Worm (Caenorhabditis elegans): ENCODE data around the gene Y60A3A.8.

DNA sequence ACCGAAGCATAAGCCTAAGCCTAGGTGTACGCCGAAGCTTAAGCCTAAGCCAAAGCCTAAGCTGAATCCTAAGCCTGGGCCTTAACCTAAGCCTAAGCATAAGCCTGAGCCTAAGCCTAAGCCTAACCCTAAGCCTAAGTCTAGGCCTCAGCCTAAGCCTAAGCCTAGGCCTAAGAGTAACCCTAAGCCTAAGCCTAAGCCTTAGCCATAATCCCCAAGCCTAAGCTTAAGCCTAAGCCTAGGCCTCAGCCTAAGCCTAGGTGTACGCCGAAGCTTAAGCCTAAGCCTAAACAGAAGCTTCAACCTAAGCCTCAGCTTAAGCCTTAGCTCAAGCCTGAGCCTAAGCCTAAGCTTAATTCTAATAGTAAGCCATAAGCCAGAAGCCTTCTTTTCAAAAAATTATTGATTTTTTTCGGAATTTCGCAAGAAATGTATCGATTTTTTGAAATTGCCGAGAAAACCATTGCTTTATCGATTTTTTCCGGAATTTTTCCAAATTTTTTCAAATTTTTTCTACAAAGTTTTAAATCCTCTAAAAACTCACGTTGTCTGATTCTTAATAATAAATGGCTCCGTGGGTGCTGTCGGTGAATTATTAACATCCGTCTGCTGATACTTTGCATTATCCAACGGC is 48.5 kb downstream of the Y60A3A.8 start:
- no peak for TF ChIP-seq skn-1 (tag; optimal IDR thresholded peaks at IDR 0.05)
- TF ChIP-seq lin-35 (GFP tag; optimal IDR thresholded peaks at IDR 0.05), result no peak
- no peak for TF ChIP-seq mep-1 (tag; optimal IDR thresholded peaks at IDR 0.05)
- TF ChIP-seq ceh-63 (GFP tag; optimal IDR thresholded peaks at IDR 0.05), result no peak
- TF ChIP-seq fkh-10 (GFP tag; optimal IDR thresholded peaks at IDR 0.05), result no peak
- TF ChIP-seq elt-2 (tag; optimal IDR thresholded peaks at IDR 0.05), result no peak
- no peak for TF ChIP-seq lin-13 (GFP tag; optimal IDR thresholded peaks at IDR 0.05)
- no peak for TF ChIP-seq nhr-28 (tag; optimal IDR thresholded peaks at IDR 0.05)
- no peak for TF ChIP-seq nhr-20 (tag; optimal IDR thresholded peaks at IDR 0.05)
- no peak for TF ChIP-seq lin-39 (tag; optimal IDR thresholded peaks at IDR 0.05)

Data from whole organism, L1 larva.